Worm (Caenorhabditis elegans) whole organism, midembryonic: ENCODE measurements around the gene C04F5.2.

Experiments
- T22C8.4 ChIP-seq: fragments of 200-800 bp; sonication (Bioruptor generic); IDR thresholded peaks from 2 replicates; pipeline ENCODE4 v1.3.6; 2022; ENCODE audit warnings: missing genetic modification characterization, missing compliant biosample characterization
- cog-1 ChIP-seq: sonication (generic microtip); optimal IDR thresholded peaks from 2 replicates; lab custom pipeline; 2016; ENCODE audit warnings: missing genetic modification characterization, missing compliant biosample characterization
- flt-1 ChIP-seq: fragments of 200-800 bp; sonication (Bioruptor generic); IDR thresholded peaks from 2 replicates; pipeline ENCODE4 v1.3.6; 2022; ENCODE audit warnings: missing genetic modification characterization, missing compliant biosample characterization
- klf-2 ChIP-seq: fragments of 200-800 bp; sonication (Bioruptor generic); conservative IDR thresholded peaks from 2 replicates; pipeline ENCODE4 v1.3.6; 2022; ENCODE audit warnings: missing genetic modification reagents, missing genetic modification characterization, missing compliant biosample characterization
- med-1 ChIP-seq: sonication (generic microtip); optimal IDR thresholded peaks from 2 replicates; lab custom pipeline; 2017; ENCODE audit warnings: missing genetic modification characterization, mild to moderate bottlenecking, missing compliant biosample characterization, antibody characterized with exemption, missing genetic modification reagents; ENCODE audit not compliant: insufficient read depth
- ref-1 ChIP-seq: fragments of 200-800 bp; sonication (Bioruptor generic); conservative IDR thresholded peaks from 2 replicates; pipeline ENCODE4 v1.3.6; 2022; ENCODE audit warnings: missing genetic modification reagents, missing genetic modification characterization, missing compliant biosample characterization
- tab-1 ChIP-seq: fragments of 200-800 bp; sonication (Bioruptor generic); IDR thresholded peaks from 2 replicates; pipeline ENCODE4 v1.3.6; 2022; ENCODE audit warnings: missing genetic modification characterization, missing compliant biosample characterization
- ztf-23 ChIP-seq: fragments of 200-800 bp; sonication (Bioruptor generic); IDR thresholded peaks from 2 replicates; pipeline ENCODE4 v1.3.6; 2022; ENCODE audit warnings: missing genetic modification reagents, missing genetic modification characterization, missing compliant biosample characterization
- ztf-29 ChIP-seq: fragments of 200-800 bp; sonication (Bioruptor generic); IDR thresholded peaks from 2 replicates; pipeline ENCODE4 v1.3.6; 2022; ENCODE audit warnings: missing genetic modification reagents, missing genetic modification characterization, missing compliant biosample characterization

C04F5.2 gene

DNA sequence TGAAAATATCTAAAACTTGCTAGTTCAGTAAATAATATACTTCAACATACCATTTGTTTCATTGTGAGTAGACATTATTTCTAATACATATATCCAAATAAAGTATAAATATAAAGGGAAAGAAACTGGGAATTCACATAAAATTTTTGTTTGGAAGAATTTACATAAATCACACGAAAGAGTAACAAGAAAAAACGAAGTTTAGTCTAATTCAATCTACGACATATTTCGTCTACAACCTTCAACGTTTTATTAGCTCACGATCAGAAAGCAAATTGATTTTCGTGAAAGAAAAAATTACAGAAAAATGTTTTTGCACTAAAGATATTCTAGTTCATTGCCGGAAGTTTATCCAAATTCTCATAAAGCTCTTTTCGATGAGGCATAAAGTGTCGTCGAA, at the start of gene C04F5.2:
Gene C04F5.2, minus strand, starts transcription at position 101 of the 400 bp plus-strand sequence.
- no peak for TF ChIP-seq med-1 (GFP tag; lab: Kevin White, UChicago)
- TF ChIP-seq cog-1 (tag; lab: Kevin White, UChicago): no peak

DNA sequence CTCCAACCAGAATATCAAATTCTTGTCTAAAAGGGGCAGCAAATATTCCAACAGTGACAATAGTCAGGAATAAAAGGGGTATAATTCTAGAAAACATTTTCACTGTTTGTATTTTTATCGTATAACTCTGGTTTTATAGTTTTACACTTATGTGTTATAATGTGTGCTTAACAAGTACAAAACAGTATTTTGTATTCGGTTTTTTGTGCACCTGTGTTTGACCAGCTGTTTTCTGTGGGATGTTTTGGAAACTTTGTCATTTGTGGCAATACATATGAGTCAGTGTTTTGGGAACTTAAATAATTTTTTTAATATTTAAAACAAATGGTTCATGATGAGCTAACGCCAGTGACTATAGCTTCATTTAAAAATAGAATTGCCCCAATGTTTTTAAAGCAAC, 49.5 kb upstream of the C04F5.2 start, which contains the start of gene F14F9.6:
Gene F14F9.6, minus strand, starts transcription at position 101 of the 400 bp plus-strand sequence.
- no peak for TF ChIP-seq klf-2 (GFP tag; lab: Robert Waterston, UW)
- TF ChIP-seq tab-1 (GFP tag; lab: Robert Waterston, UW): no peak
- no peak for TF ChIP-seq ref-1 (GFP tag; lab: Robert Waterston, UW)
- TF ChIP-seq cog-1 (tag; lab: Kevin White, UChicago): no peak
- no peak for TF ChIP-seq ztf-23 (GFP tag; lab: Robert Waterston, UW)
- TF ChIP-seq flt-1 (GFP tag; lab: Robert Waterston, UW): no peak

DNA sequence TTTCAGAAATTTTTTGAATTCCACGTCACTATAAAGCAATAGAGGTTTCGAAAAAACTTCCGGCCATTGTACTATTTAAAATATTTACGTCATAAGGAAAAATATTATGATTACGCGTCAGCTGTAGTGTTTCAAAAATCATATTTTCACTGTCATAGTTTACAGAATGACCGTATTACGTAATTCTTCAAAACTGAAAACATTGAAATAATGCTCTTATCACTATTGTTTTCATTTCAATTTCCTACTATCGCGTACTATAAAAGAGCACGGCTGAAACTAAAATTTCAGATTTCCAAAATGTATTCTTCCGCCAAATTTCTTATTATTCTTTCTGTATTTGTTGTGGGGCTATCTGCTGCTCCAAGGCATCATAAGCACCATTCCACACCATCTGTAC, 47.6 kb upstream of the C04F5.2 start, which contains the start of gene F14F9.2:
Gene F14F9.2, plus strand, starts transcription at position 301 of the 400 bp plus-strand sequence.
- TF ChIP-seq ztf-29 (no peak), klf-2 (GFP tag; lab: Robert Waterston, UW) (no peak), cog-1 (tag; lab: Kevin White, UChicago) (no peak), tab-1 (GFP tag; lab: Robert Waterston, UW) (no peak), ref-1 (GFP tag; lab: Robert Waterston, UW) (no peak), med-1 (GFP tag; lab: Kevin White, UChicago) (no peak), ztf-23 (GFP tag; lab: Robert Waterston, UW) (no peak), flt-1 (GFP tag; lab: Robert Waterston, UW) (no peak), T22C8.4 (GFP tag; lab: Robert Waterston, UW) (no peak)

DNA sequence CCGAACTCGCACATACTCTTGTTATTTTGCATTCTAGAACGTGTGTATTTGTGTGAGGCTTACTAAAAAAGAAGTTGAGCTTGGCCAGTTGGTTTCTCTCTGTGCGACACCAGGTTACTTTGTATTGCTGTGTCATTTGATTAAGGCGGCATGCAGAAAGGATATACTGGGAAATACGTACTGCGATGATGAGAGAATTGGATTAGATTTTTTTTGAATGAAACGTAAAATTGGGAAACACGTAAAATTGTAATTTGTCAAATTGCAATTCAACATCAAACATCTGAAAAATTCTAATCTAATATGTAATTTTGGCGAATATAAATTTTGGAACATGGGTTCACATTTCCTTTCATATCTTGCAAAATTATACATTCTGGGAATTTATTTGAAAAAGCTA, 46.9 kb upstream of the C04F5.2 start, which contains the start of gene srh-129:
Gene srh-129, minus strand, starts transcription at position 101 of the 400 bp plus-strand sequence.
- no peak for TF ChIP-seq T22C8.4 (GFP tag; lab: Robert Waterston, UW)
- no peak for TF ChIP-seq ztf-23 (GFP tag; lab: Robert Waterston, UW)

DNA sequence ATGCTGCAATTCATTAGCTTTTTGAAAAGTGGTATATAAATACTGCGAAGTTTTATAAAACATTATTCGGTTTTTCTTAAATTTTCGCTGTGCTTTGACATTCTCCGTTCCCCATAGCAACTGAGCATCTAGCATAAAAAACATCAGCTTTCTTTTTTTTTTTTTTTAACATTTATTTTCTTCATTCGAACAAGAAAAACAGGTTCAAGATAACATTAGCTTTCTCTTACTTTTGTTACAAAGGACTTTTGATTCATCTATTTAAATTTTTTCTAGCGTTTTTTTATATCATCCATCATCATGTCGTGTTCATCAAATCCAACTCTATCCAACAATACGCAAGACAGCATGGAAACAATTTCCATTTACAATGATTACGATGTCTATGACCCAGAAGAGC, 41.0 kb upstream of the C04F5.2 start, which contains the start of gene F14F9.3:
Gene F14F9.3, plus strand, starts transcription at position 301 of the 400 bp plus-strand sequence.
- no peak for TF ChIP-seq T22C8.4 (GFP tag; lab: Robert Waterston, UW)
- TF ChIP-seq ztf-29: no peak
- no peak for TF ChIP-seq klf-2 (GFP tag; lab: Robert Waterston, UW)
- no peak for TF ChIP-seq med-1 (GFP tag; lab: Kevin White, UChicago)
- no peak for TF ChIP-seq tab-1 (GFP tag; lab: Robert Waterston, UW)
- no peak for TF ChIP-seq ref-1 (GFP tag; lab: Robert Waterston, UW)
- no peak for TF ChIP-seq ztf-23 (GFP tag; lab: Robert Waterston, UW)
- no peak for TF ChIP-seq cog-1 (tag; lab: Kevin White, UChicago)
- no peak for TF ChIP-seq flt-1 (GFP tag; lab: Robert Waterston, UW)

DNA sequence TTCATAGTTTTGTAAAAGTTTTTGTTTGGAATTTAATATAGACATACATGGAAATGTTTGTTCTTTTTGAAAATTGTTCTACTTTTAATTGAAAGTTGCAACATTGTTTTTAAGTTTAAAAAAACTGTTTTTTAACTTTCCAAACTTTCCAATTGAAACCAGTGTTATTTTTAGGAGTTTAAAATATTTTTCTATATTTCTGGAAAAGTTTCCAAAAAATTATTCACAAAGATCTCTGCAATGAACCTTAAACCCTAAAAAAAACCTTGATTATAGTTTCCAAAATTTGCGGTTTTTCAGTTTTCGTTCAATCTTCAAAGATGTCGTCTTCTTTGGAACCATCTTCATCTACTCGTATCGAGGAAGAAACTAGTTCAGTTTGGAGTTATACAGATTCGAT, 35.5 kb upstream of the C04F5.2 start, which contains the start of gene F14F9.4:
Gene F14F9.4, plus strand, starts transcription at position 301 of the 400 bp plus-strand sequence.
- TF ChIP-seq T22C8.4 (GFP tag; lab: Robert Waterston, UW) (no peak), klf-2 (GFP tag; lab: Robert Waterston, UW) (no peak)

DNA sequence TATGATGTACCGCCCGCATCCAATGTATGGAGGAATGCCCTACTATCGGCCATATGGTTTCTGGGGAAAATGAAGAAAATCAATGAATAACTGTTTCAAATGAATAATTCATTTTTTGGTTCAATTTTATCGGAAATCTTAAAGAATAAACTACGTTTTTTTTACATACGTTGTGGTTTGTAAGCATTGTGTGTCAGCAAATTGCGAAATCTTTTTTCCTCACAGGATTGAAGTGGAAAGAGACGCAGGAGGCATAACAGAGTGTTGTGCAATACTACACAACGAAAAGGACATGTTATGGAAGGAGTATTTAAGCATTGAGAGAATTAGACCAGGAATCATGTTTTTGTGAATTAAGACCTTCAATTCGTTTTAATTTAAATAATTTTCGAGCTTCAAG, 34.4 kb upstream of the C04F5.2 start:
- TF ChIP-seq T22C8.4 (GFP tag; lab: Robert Waterston, UW) (no peak), ztf-29 (no peak), ref-1 (GFP tag; lab: Robert Waterston, UW) (no peak), flt-1 (GFP tag; lab: Robert Waterston, UW) (no peak), tab-1 (GFP tag; lab: Robert Waterston, UW) (no peak), cog-1 (tag; lab: Kevin White, UChicago) (no peak), ztf-23 (GFP tag; lab: Robert Waterston, UW) (no peak), klf-2 (GFP tag; lab: Robert Waterston, UW) (no peak), med-1 (GFP tag; lab: Kevin White, UChicago) (no peak)

DNA sequence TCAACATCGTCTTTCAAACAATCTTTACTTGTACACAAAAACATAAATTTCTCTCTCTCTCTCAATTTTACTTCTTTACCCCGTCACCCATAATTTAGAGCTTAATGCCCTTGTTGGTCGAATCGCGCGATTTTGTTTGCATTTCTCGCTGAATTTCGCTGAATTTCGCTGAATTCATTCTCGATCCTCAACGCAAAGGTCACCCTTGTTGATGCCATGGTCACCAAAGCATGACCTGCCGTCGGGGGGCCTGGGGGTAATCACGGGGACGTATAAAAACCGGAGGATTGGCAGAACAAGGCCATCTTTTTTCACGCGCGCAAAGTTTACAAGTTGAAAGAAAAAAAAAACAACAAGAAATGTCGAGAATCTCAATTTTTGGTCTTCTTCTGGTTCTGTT, 33.1 kb upstream of the C04F5.2 start, which contains the start of gene F14F9.8:
Gene F14F9.8, plus strand, starts transcription at position 301 of the 400 bp plus-strand sequence.
- TF ChIP-seq ztf-29 (no peak), cog-1 (tag; lab: Kevin White, UChicago) (no peak), ztf-23 (GFP tag; lab: Robert Waterston, UW) (no peak), flt-1 (GFP tag; lab: Robert Waterston, UW) (no peak), med-1 (GFP tag; lab: Kevin White, UChicago) (no peak), T22C8.4 (GFP tag; lab: Robert Waterston, UW) (no peak), ref-1 (GFP tag; lab: Robert Waterston, UW) (no peak), klf-2 (GFP tag; lab: Robert Waterston, UW) (no peak), tab-1 (GFP tag; lab: Robert Waterston, UW) (no peak)

DNA sequence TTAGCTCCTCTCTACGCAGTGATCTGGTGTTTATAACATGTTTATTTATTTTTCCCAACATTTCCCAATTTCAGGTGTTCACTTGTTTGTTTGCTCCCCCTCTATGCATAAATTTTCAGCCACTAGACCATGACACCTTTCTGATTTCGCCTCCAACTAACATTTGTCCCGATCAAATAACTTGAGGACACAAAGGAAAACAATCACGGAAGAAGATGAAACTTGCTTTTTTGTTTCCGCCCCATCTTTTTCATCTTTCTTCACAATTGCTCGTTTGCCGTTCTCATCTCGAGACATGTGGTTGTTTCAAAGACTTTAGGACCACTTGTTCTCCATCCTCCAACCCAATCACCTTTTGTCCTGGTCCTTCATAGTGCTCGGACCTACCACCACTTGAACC, 29.9 kb upstream of the C04F5.2 start, which contains the start of gene F14F9.5:
Gene F14F9.5, plus strand, starts transcription at position 301 of the 400 bp plus-strand sequence.
- TF ChIP-seq cog-1 (tag; lab: Kevin White, UChicago) (no peak), tab-1 (GFP tag; lab: Robert Waterston, UW) (no peak), med-1 (GFP tag; lab: Kevin White, UChicago) (no peak), flt-1 (GFP tag; lab: Robert Waterston, UW) (no peak), T22C8.4 (GFP tag; lab: Robert Waterston, UW) (no peak), ztf-23 (GFP tag; lab: Robert Waterston, UW) (no peak), ref-1 (GFP tag; lab: Robert Waterston, UW) (no peak), klf-2 (GFP tag; lab: Robert Waterston, UW) (no peak), ztf-29 (no peak)

DNA sequence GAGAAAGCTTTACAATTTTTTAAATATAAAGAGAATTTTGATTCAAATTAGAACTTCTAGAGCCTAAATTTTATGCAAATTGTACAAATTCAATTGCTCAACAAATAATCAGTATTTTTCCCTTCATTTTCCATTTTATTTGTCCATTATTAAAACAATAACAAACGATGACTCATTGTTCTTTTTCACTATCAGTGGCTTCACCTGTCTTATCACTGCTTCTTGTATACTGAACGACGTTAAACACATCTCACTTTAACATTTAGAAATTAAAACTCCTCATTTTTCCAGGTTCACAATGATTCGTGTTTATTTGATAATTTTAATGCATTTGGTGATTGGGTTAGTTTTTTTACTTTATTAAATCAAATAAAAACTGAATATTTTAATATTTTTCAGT, 22.7 kb upstream of the C04F5.2 start, which contains the start of gene sid-1:
Gene sid-1, plus strand, starts transcription at position 292 of the 400 bp plus-strand sequence.
- TF ChIP-seq tab-1 (GFP tag; lab: Robert Waterston, UW): no peak
- no peak for TF ChIP-seq klf-2 (GFP tag; lab: Robert Waterston, UW)
- TF ChIP-seq ztf-29: no peak
- TF ChIP-seq med-1 (GFP tag; lab: Kevin White, UChicago): no peak
- TF ChIP-seq flt-1 (GFP tag; lab: Robert Waterston, UW): no peak
- TF ChIP-seq ref-1 (GFP tag; lab: Robert Waterston, UW): no peak
- no peak for TF ChIP-seq ztf-23 (GFP tag; lab: Robert Waterston, UW)
- no peak for TF ChIP-seq cog-1 (tag; lab: Kevin White, UChicago)
- TF ChIP-seq T22C8.4 (GFP tag; lab: Robert Waterston, UW): no peak
